Fruit fly (Drosophila melanogaster) whole organism, adult: Measurements from ENCODE around the gene SerRS-m.
A peak's percentile ranks its signal among the peaks of the same experiment; 100 is the strongest.

Experiments used
- CG12768 ChIP-seq: fragments of 200-800 bp; sonication (Bioruptor generic); optimal IDR thresholded peaks from 2 replicates; lab custom pipeline; 2017; ENCODE audit warnings: missing biosample characterization, missing genetic modification characterization, mild to moderate bottlenecking, moderate library complexity, missing genetic modification reagents
- CG1620 ChIP-seq: fragments of 200-800 bp; sonication (Bioruptor generic); optimal IDR thresholded peaks from 2 replicates; lab custom pipeline; 2016; ENCODE audit warnings: missing biosample characterization, missing genetic modification characterization
- CG33017 ChIP-seq: fragments of 200-800 bp; sonication (Bioruptor generic); optimal IDR thresholded peaks from 2 replicates; lab custom pipeline; 2018; ENCODE audit warnings: missing biosample characterization, mild to moderate bottlenecking, missing genetic modification characterization, moderate library complexity
- CG5204 ChIP-seq: fragments of 200-800 bp; sonication (Bioruptor generic); optimal IDR thresholded peaks from 2 replicates; lab custom pipeline; 2016; ENCODE audit warnings: missing biosample characterization, missing genetic modification characterization
- CG7045 ChIP-seq: fragments of 200-800 bp; sonication (Bioruptor generic); optimal IDR thresholded peaks from 2 replicates; lab custom pipeline; 2017; ENCODE audit warnings: missing biosample characterization, mild to moderate bottlenecking, missing genetic modification characterization
- CG7101 ChIP-seq: fragments of 200-800 bp; sonication (Bioruptor generic); optimal IDR thresholded peaks from 2 replicates; lab custom pipeline; 2018; ENCODE audit warnings: missing biosample characterization, mild to moderate bottlenecking, missing genetic modification characterization, moderate library complexity
- Crg-1 ChIP-seq: fragments of 200-800 bp; sonication (Bioruptor generic); optimal IDR thresholded peaks from 2 replicates; lab custom pipeline; 2016; ENCODE audit warnings: missing biosample characterization, missing genetic modification characterization
- Mnt ChIP-seq: fragments of 200-800 bp; sonication (Bioruptor generic); optimal IDR thresholded peaks from 2 replicates; lab custom pipeline; 2016; ENCODE audit warnings: missing biosample characterization, mild to moderate bottlenecking, missing genetic modification characterization
- bab1 ChIP-seq: fragments of 200-800 bp; sonication (Bioruptor generic); optimal IDR thresholded peaks from 3 replicates; lab custom pipeline; 2019; ENCODE audit warnings: missing biosample characterization, mild to moderate bottlenecking, missing genetic modification characterization, moderate library complexity
- cic ChIP-seq: fragments of 200-800 bp; sonication (Bioruptor generic); optimal IDR thresholded peaks from 2 replicates; lab custom pipeline; 2017; ENCODE audit warnings: missing biosample characterization, mild to moderate bottlenecking, missing genetic modification characterization, moderate library complexity
- kay ChIP-seq: fragments of 200-800 bp; sonication (Bioruptor generic); peaks from one replicate; lab custom pipeline; 2016; ENCODE audit warnings: missing biosample characterization, missing genetic modification characterization, borderline replicate concordance
- ovo ChIP-seq: fragments of 200-800 bp; sonication (Bioruptor generic); optimal IDR thresholded peaks from 2 replicates; lab custom pipeline; 2016; ENCODE audit warnings: missing biosample characterization, missing genetic modification characterization
- pad ChIP-seq: fragments of 200-800 bp; sonication (Bioruptor generic); optimal IDR thresholded peaks from 3 replicates; lab custom pipeline; 2017; ENCODE audit warnings: missing biosample characterization, missing genetic modification characterization, mild to moderate bottlenecking, moderate library complexity, missing genetic modification reagents
- toe ChIP-seq: fragments of 200-800 bp; sonication (Bioruptor generic); optimal IDR thresholded peaks from 2 replicates; lab custom pipeline; 2016; ENCODE audit warnings: missing biosample characterization, missing genetic modification characterization

DNA sequence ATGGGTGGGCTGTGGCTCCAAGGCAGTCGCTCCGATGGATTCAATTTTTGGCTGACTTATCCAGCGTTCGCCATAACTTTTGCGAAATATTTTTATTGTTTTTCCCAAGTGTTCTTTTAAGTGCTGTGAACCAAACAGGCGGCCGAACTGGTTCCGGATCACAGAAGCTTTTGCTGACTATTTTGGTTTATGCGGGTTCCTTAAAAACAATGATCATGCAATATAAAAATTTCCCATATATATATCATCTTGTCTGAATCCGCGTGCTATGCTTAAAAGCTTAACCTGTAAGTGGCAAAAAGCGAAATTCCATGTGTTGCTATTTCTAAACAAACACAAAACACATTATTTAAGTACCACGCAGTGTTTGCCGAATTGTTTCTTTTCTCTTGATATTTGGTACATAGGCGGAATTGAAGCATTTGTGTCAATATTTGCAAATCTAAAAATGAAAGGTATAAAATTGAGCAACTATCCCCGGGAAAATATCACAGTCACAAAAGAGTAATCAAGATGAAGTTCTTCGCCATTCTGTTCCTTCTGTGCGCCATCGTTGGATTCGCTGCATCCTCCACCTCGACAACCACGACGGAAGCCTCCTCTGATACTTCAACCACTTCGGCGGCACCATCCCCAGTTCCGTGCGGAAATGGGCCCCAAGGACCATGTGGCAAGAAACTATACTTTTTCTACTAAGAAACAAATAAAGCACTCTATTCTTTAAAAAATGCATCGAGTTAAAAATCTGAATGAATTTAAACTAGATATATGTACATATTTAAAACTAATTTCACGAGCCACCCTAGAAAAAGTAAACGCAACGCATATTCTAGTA is 20.3 kb upstream of the SerRS-m start, which contains the start of the genes CG6276 and CG44040:
- peak; percentile 73 for TF ChIP-seq CG5204 (GFP tag; lab: Kevin White, UChicago)
- no peak for TF ChIP-seq Crg-1 (GFP tag; lab: Kevin White, UChicago)
- TF ChIP-seq CG1620 (GFP tag; lab: Kevin White, UChicago) = peak; percentile 32
- TF ChIP-seq CG33017 = peak; percentile 62
- peak; percentile 7 for TF ChIP-seq ovo (GFP tag; lab: Kevin White, UChicago)
- peak; percentile 27 for TF ChIP-seq Mnt
- TF ChIP-seq CG12768 (GFP tag; lab: Kevin White, UChicago) = peak; percentile 37
- TF ChIP-seq toe (GFP tag; lab: Kevin White, UChicago) = peak; percentile 48
- TF ChIP-seq kay = no peak
- TF ChIP-seq pad (GFP tag; lab: Kevin White, UChicago) = peak; percentile 43
- TF ChIP-seq CG7045 (GFP tag; lab: Kevin White, UChicago) = peak; percentile 53
- peak; percentile 76 for TF ChIP-seq CG7101 (tag; lab: Kevin White, UChicago)
- TF ChIP-seq cic = no peak
- TF ChIP-seq bab1 (GFP tag; lab: Kevin White, UChicago) = peak; percentile 42
